Fruit fly (Drosophila melanogaster) whole organism, embryonic: ENCODE results near the gene Strip.

Experiments
- Abd-B ChIP-seq: fragments of 200-800 bp; sonication (Bioruptor generic); optimal IDR thresholded peaks from 2 replicates; lab custom pipeline; 2018; ENCODE audit warnings: missing biosample characterization, mild to moderate bottlenecking, missing genetic modification characterization, moderate library complexity
- CG10431 ChIP-seq: fragments of 200-800 bp; sonication (Bioruptor generic); optimal IDR thresholded peaks from 3 replicates; lab custom pipeline; 2018; ENCODE audit warnings: missing biosample characterization, mild to moderate bottlenecking, missing genetic modification characterization
- CG10565 ChIP-seq: fragments of 200-800 bp; sonication (Bioruptor generic); optimal IDR thresholded peaks from 3 replicates; lab custom pipeline; 2016; ENCODE audit warnings: missing biosample characterization, mild to moderate bottlenecking, missing genetic modification characterization
- CG13624 ChIP-seq: fragments of 200-800 bp; sonication (Bioruptor generic); optimal IDR thresholded peaks from 2 replicates; lab custom pipeline; 2016; ENCODE audit warnings: missing biosample characterization, missing genetic modification characterization
- CG1602 ChIP-seq: fragments of 200-800 bp; sonication (Bioruptor generic); optimal IDR thresholded peaks from 3 replicates; lab custom pipeline; 2016; ENCODE audit warnings: missing biosample characterization, missing genetic modification characterization
- CG1603 ChIP-seq: fragments of 200-800 bp; sonication (Bioruptor generic); optimal IDR thresholded peaks from 2 replicates; lab custom pipeline; 2019; ENCODE audit warnings: missing biosample characterization, mild to moderate bottlenecking, missing genetic modification characterization, moderate library complexity
- CG16815 ChIP-seq: fragments of 200-800 bp; sonication (Bioruptor generic); optimal IDR thresholded peaks from 3 replicates; lab custom pipeline; 2017; ENCODE audit warnings: missing biosample characterization, mild to moderate bottlenecking, missing genetic modification characterization
- CG17912 ChIP-seq: fragments of 200-800 bp; sonication (Bioruptor generic); optimal IDR thresholded peaks from 2 replicates; lab custom pipeline; 2018; ENCODE audit warnings: missing biosample characterization, mild to moderate bottlenecking, missing genetic modification characterization
- CG2120 ChIP-seq: fragments of 200-800 bp; sonication (Bioruptor generic); optimal IDR thresholded peaks from 3 replicates; lab custom pipeline; 2016; ENCODE audit warnings: missing biosample characterization, missing genetic modification characterization
- CG2875 ChIP-seq: fragments of 200-800 bp; sonication (Bioruptor generic); optimal IDR thresholded peaks from 2 replicates; lab custom pipeline; 2017; ENCODE audit warnings: missing biosample characterization, mild to moderate bottlenecking, missing genetic modification characterization, missing genetic modification reagents
- CG30403 ChIP-seq: fragments of 200-800 bp; sonication (Bioruptor generic); optimal IDR thresholded peaks from 3 replicates; lab custom pipeline; 2016; ENCODE audit warnings: missing biosample characterization, missing genetic modification characterization
- CG6175 ChIP-seq: fragments of 200-800 bp; sonication (Bioruptor generic); IDR thresholded peaks from 3 replicates; pipeline ENCODE4 v1.3.6; 2022; ENCODE audit warnings: missing biosample characterization, missing genetic modification characterization
- CG6272 ChIP-seq: fragments of 200-800 bp; sonication (Bioruptor generic); IDR thresholded peaks from 2 replicates; pipeline ENCODE4 v1.3.6; 2022; ENCODE audit warnings: missing biosample characterization, missing genetic modification characterization
- CrebB ChIP-seq: fragments of 200-800 bp; sonication (Bioruptor generic); optimal IDR thresholded peaks from 3 replicates; lab custom pipeline; 2018; ENCODE audit warnings: missing biosample characterization, mild to moderate bottlenecking, missing genetic modification characterization
- D19A ChIP-seq: fragments of 200-800 bp; optimal IDR thresholded peaks from 3 replicates; lab custom pipeline; 2019; ENCODE audit warnings: missing biosample characterization, mild to moderate bottlenecking, missing genetic modification characterization, moderate library complexity
- Dip3 ChIP-seq: fragments of 200-800 bp; sonication (Bioruptor generic); optimal IDR thresholded peaks from 3 replicates; lab custom pipeline; 2016; ENCODE audit warnings: missing biosample characterization, missing genetic modification characterization
- Dp ChIP-seq: fragments of 200-800 bp; sonication (Bioruptor generic); optimal IDR thresholded peaks from 2 replicates; lab custom pipeline; 2018; ENCODE audit warnings: missing biosample characterization, mild to moderate bottlenecking, missing genetic modification characterization, moderate library complexity
- E2f1 ChIP-seq: fragments of 200-800 bp; sonication (Bioruptor generic); IDR thresholded peaks from 2 replicates; pipeline ENCODE4 v1.3.6; 2022; ENCODE audit warnings: missing biosample characterization, missing genetic modification characterization
- E2f2 ChIP-seq: fragments of 200-800 bp; sonication (Bioruptor generic); IDR thresholded peaks from 2 replicates; pipeline ENCODE4 v1.3.6; 2022; ENCODE audit warnings: missing biosample characterization, missing genetic modification characterization
- Gug ChIP-seq: fragments of 200-800 bp; sonication (Bioruptor generic); IDR thresholded peaks from 4 replicates; pipeline ENCODE4 v1.3.6; 2022; ENCODE audit warnings: missing biosample characterization, missing genetic modification characterization
- Hmx ChIP-seq: fragments of 200-800 bp; sonication (Bioruptor generic); optimal IDR thresholded peaks from 2 replicates; lab custom pipeline; 2016; ENCODE audit warnings: missing biosample characterization, missing genetic modification characterization
- Hr3 ChIP-seq: fragments of 200-800 bp; sonication (Bioruptor generic); optimal IDR thresholded peaks from 3 replicates; lab custom pipeline; 2016; ENCODE audit warnings: missing biosample characterization, missing genetic modification characterization
- MTF-1 ChIP-seq: fragments of 200-800 bp; sonication (Bioruptor generic); optimal IDR thresholded peaks from 2 replicates; lab custom pipeline; 2018; ENCODE audit warnings: missing biosample characterization, mild to moderate bottlenecking, missing genetic modification characterization, borderline replicate concordance
- Meics ChIP-seq: fragments of 200-800 bp; sonication (Bioruptor generic); optimal IDR thresholded peaks from 2 replicates; lab custom pipeline; 2017; ENCODE audit warnings: missing biosample characterization, mild to moderate bottlenecking, missing genetic modification characterization
- Mes4 ChIP-seq: fragments of 200-800 bp; sonication (Bioruptor generic); optimal IDR thresholded peaks from 2 replicates; lab custom pipeline; 2016; ENCODE audit warnings: missing biosample characterization, missing genetic modification characterization
- NFAT ChIP-seq: fragments of 200-800 bp; sonication (Bioruptor generic); IDR thresholded peaks from 2 replicates; pipeline ENCODE4 v1.3.6; 2022; ENCODE audit warnings: missing biosample characterization, missing genetic modification characterization
- Nf-YB ChIP-seq: fragments of 200-800 bp; sonication (Bioruptor generic); optimal IDR thresholded peaks from 3 replicates; lab custom pipeline; 2019; ENCODE audit warnings: missing biosample characterization, mild to moderate bottlenecking, missing genetic modification characterization, moderate library complexity
- Poxn ChIP-seq: fragments of 200-800 bp; sonication (Bioruptor generic); IDR thresholded peaks from 2 replicates; pipeline ENCODE4 v1.3.6; 2022; ENCODE audit warnings: missing biosample characterization, missing genetic modification characterization
- Spps ChIP-seq: fragments of 200-800 bp; sonication (Bioruptor generic); optimal IDR thresholded peaks from 2 replicates; lab custom pipeline; 2018; ENCODE audit warnings: missing biosample characterization, mild to moderate bottlenecking, missing genetic modification characterization
- Tbp ChIP-seq: fragments of >200 bp; optimal IDR thresholded peaks from 2 replicates; lab custom pipeline; 2018; ENCODE audit warnings: missing biosample characterization, missing genetic modification characterization
- Vsx1 ChIP-seq: fragments of 200-800 bp; sonication (Bioruptor generic); optimal IDR thresholded peaks from 2 replicates; lab custom pipeline; 2017; ENCODE audit warnings: missing biosample characterization, mild to moderate bottlenecking, missing genetic modification characterization, missing genetic modification reagents
- Xrp1 ChIP-seq: fragments of 200-800 bp; sonication (Bioruptor generic); IDR thresholded peaks from 2 replicates; pipeline ENCODE4 v1.3.6; 2022; ENCODE audit warnings: missing biosample characterization, missing genetic modification characterization
- ap ChIP-seq: fragments of 200-800 bp; sonication (Bioruptor generic); IDR thresholded peaks from 2 replicates; pipeline ENCODE4 v1.3.6; 2022; ENCODE audit warnings: missing biosample characterization, missing genetic modification characterization
- bsh ChIP-seq, 2 experiments: fragments of 200-800 bp; sonication (Bioruptor generic); optimal IDR thresholded peaks; 2 replicates each; lab custom pipeline; 2017 to 2018; ENCODE audit warnings: mild to moderate bottlenecking in 2 of 2, missing biosample characterization in 2 of 2, missing genetic modification characterization in 2 of 2, moderate library complexity in 1 of 2
- btn ChIP-seq: fragments of 200-800 bp; sonication (Bioruptor generic); optimal IDR thresholded peaks from 2 replicates; lab custom pipeline; 2016; ENCODE audit warnings: missing biosample characterization, missing genetic modification characterization
- da ChIP-seq: fragments of 200-800 bp; sonication (Bioruptor generic); optimal IDR thresholded peaks from 2 replicates; lab custom pipeline; 2016; ENCODE audit warnings: missing biosample characterization, missing genetic modification characterization
- danr ChIP-seq: fragments of 200-800 bp; sonication (Bioruptor generic); IDR thresholded peaks from 2 replicates; pipeline ENCODE4 v1.3.6; 2022; ENCODE audit warnings: missing biosample characterization, missing genetic modification characterization
- fd96Cb ChIP-seq: fragments of 200-800 bp; sonication (Bioruptor generic); optimal IDR thresholded peaks from 2 replicates; lab custom pipeline; 2018; ENCODE audit warnings: missing biosample characterization, mild to moderate bottlenecking, missing genetic modification characterization, moderate library complexity
- ham ChIP-seq: fragments of 200-800 bp; sonication (Bioruptor generic); IDR thresholded peaks from 2 replicates; pipeline ENCODE4 v1.3.6; 2022; ENCODE audit warnings: missing biosample characterization, missing genetic modification characterization
- nmo ChIP-seq: fragments of 200-800 bp; sonication (Bioruptor generic); optimal IDR thresholded peaks from 2 replicates; lab custom pipeline; 2018; ENCODE audit warnings: missing biosample characterization, mild to moderate bottlenecking, missing genetic modification characterization, moderate library complexity
- pb ChIP-seq: fragments of 200-800 bp; sonication (Bioruptor generic); optimal IDR thresholded peaks from 3 replicates; lab custom pipeline; 2016; ENCODE audit warnings: missing biosample characterization, missing genetic modification characterization
- pho ChIP-seq: fragments of 200-800 bp; sonication (Bioruptor generic); optimal IDR thresholded peaks from 2 replicates; lab custom pipeline; 2016; ENCODE audit warnings: missing biosample characterization, missing genetic modification characterization
- prd ChIP-seq, 3 experiments: fragments of >200 bp in 2 of 3; fragments of 200-800 bp in 1 of 3; sonication (Bioruptor generic) in 1 of 3; optimal IDR thresholded peaks in 2 of 3; IDR thresholded peaks in 1 of 3; 2 replicates in 2 of 3; 3 replicates in 1 of 3; pipeline versions ENCODE4 v1.3.6 to Lab custom; 2017 to 2022; ENCODE audit warnings: missing biosample characterization in 1 of 3, missing genetic modification characterization in 1 of 3
- pros ChIP-seq: fragments of 200-800 bp; sonication (Bioruptor generic); optimal IDR thresholded peaks from 3 replicates; lab custom pipeline; 2019; ENCODE audit warnings: missing biosample characterization, mild to moderate bottlenecking, missing genetic modification characterization, moderate library complexity
- pum ChIP-seq: fragments of 200-800 bp; sonication (Bioruptor generic); optimal IDR thresholded peaks from 2 replicates; lab custom pipeline; 2016; ENCODE audit warnings: missing biosample characterization, missing genetic modification characterization
- rib ChIP-seq: fragments of 200-800 bp; sonication (Bioruptor generic); IDR thresholded peaks from 2 replicates; pipeline ENCODE4 v1.3.6; 2022; ENCODE audit warnings: missing biosample characterization, missing genetic modification characterization
- shn ChIP-seq: fragments of 200-800 bp; sonication (Bioruptor generic); optimal IDR thresholded peaks from 3 replicates; lab custom pipeline; 2016; ENCODE audit warnings: missing biosample characterization, missing genetic modification characterization
- so ChIP-seq: fragments of 200-800 bp; sonication (Bioruptor generic); IDR thresholded peaks from 3 replicates; pipeline ENCODE4 v1.3.6; 2022; ENCODE audit warnings: missing biosample characterization, missing genetic modification characterization
- tin ChIP-seq: fragments of 200-800 bp; sonication (Bioruptor generic); optimal IDR thresholded peaks from 3 replicates; lab custom pipeline; 2016; ENCODE audit warnings: missing biosample characterization, missing genetic modification characterization
- yki ChIP-seq: fragments of >200 bp; optimal IDR thresholded peaks from 3 replicates; lab custom pipeline; 2018
- z ChIP-seq: fragments of 200-800 bp; sonication (Bioruptor generic); IDR thresholded peaks from 3 replicates; pipeline ENCODE4 v1.3.6; 2022; ENCODE audit warnings: missing biosample characterization, missing genetic modification characterization

Strip gene

dm6 chr3L:3301171-3301738 is 27.4 kb downstream of the Strip start (continued):
- TF ChIP-seq nmo (GFP tag; lab: Kevin White, UChicago) (peak; percentile 93), Dp (GFP tag; lab: Kevin White, UChicago) (no peak), btn (GFP tag; lab: Kevin White, UChicago) (peak; percentile 74), CG30403 (GFP tag; lab: Kevin White, UChicago) (peak; percentile 93), E2f1 (GFP tag; lab: Robert Waterston, UW) (peak; percentile 90), pho (peak; percentile 87), NFAT (GFP tag; lab: Robert Waterston, UW) (peak; percentile 80), Xrp1 (GFP tag; lab: Robert Waterston, UW) (peak; percentile 91), CG6175 (GFP tag; lab: Robert Waterston, UW) (peak; percentile 91), Spps (tag; lab: Kevin White, UChicago) (peak; percentile 71), CG13624 (GFP tag; lab: Kevin White, UChicago) (peak; percentile 91), prd (optimal IDR thresholded peaks at IDR 0.05; lab: Kevin White, UChicago) (no peak), prd (GFP tag; IDR thresholded peaks at IDR 0.05; lab: Robert Waterston, UW) (peak; percentile 91), CG6272 (GFP tag; lab: Robert Waterston, UW) (peak; percentile 88), Abd-B (GFP tag; lab: Kevin White, UChicago) (peak; percentile 85), bsh (GFP tag; optimal IDR thresholded peaks at IDR 0.05; lab: Kevin White, UChicago) (peak in 1 of 2 experiments; percentile 94), Meics (GFP tag; lab: Kevin White, UChicago) (peak; percentile 92), CG10431 (GFP tag; lab: Kevin White, UChicago) (peak; percentile 70), Poxn (GFP tag; lab: Robert Waterston, UW) (peak; percentile 70), MTF-1 (GFP tag; lab: Kevin White, UChicago) (peak; percentile 74), D19A (tag; lab: Kevin White, UChicago) (peak; percentile 93), so (GFP tag; lab: Robert Waterston, UW) (peak; percentile 93), tin (GFP tag; lab: Kevin White, UChicago) (peak; percentile 86), CG1602 (GFP tag; lab: Kevin White, UChicago) (peak; percentile 90), pb (GFP tag; lab: Kevin White, UChicago) (peak; percentile 73), CG1603 (peak; percentile 85), Vsx1 (GFP tag; lab: Kevin White, UChicago) (peak; percentile 72), Hr3 (GFP tag; lab: Kevin White, UChicago) (peak; percentile 88), z (GFP tag; lab: Robert Waterston, UW) (peak; percentile 62; the same call in 2 of the 3 replicates), rib (peak; percentile 81), fd96Cb (peak; percentile 88), Nf-YB (GFP tag; lab: Kevin White, UChicago) (peak; percentile 79), Mes4 (GFP tag; lab: Kevin White, UChicago) (peak; percentile 85), da (GFP tag; lab: Kevin White, UChicago) (peak; percentile 60), CG10565 (GFP tag; lab: Kevin White, UChicago) (peak; percentile 56), shn (peak; percentile 74), Dip3 (GFP tag; lab: Kevin White, UChicago) (peak; percentile 83), ham (no peak), danr (GFP tag; lab: Robert Waterston, UW) (peak; percentile 75), Tbp (no peak), CG2120 (GFP tag; lab: Kevin White, UChicago) (peak; percentile 94), E2f2 (peak; percentile 74), Hmx (GFP tag; lab: Kevin White, UChicago) (peak; percentile 78), CG2875 (GFP tag; lab: Kevin White, UChicago) (peak; percentile 90), pum (peak; percentile 84), yki (lab: Kevin White, UChicago) (no peak), pros (GFP tag; lab: Kevin White, UChicago) (no peak), CG16815 (GFP tag; lab: Kevin White, UChicago) (peak; percentile 69), Gug (GFP tag; lab: Robert Waterston, UW) (peak; percentile 78), CrebB (peak; percentile 89), CG17912 (GFP tag; lab: Kevin White, UChicago) (peak; percentile 36), ap (GFP tag; lab: Robert Waterston, UW) (peak; percentile 90)
